Worm (Caenorhabditis elegans): ENCODE results near the gene C25A8.2.

C25A8.2 gene

ce11 chrIV:7039476-7040261, 30.0 kb downstream of the C25A8.2 start, which contains the start of the genes cogc-2 and klp-18:
Gene cogc-2 (minus strand): TSS chrIV:7039580.
Gene klp-18 (plus strand): TSS chrIV:7040211.
- TF ChIP-seq unc-62 (GFP tag; optimal IDR thresholded peaks at IDR 0.05), result no peak

ce11 chrIV:7043430-7043829, 33.8 kb downstream of the C25A8.2 start:
- no peak for TF ChIP-seq unc-62 (GFP tag; optimal IDR thresholded peaks at IDR 0.05)

ce11 chrIV:7044552-7045139, 35.0 kb downstream of the C25A8.2 start, which contains the start of gene tin-9.1:
Gene tin-9.1 (minus strand): TSS chrIV:7044602.
- TF ChIP-seq unc-62 (GFP tag; optimal IDR thresholded peaks at IDR 0.05), result no peak

- no peak for TF ChIP-seq unc-62 (GFP tag; optimal IDR thresholded peaks at IDR 0.05)
Observed at ce11 chrIV:7045362-7045936, 35.8 kb downstream of the C25A8.2 start.

ce11 chrIV:7046641-7047361, 37.2 kb downstream of the C25A8.2 start:
- no peak for TF ChIP-seq unc-62 (GFP tag; optimal IDR thresholded peaks at IDR 0.05)

ce11 chrIV:7047762-7048178, 38.1 kb downstream of the C25A8.2 start:
- no peak for TF ChIP-seq unc-62 (GFP tag; optimal IDR thresholded peaks at IDR 0.05)

- no peak for TF ChIP-seq unc-62 (GFP tag; optimal IDR thresholded peaks at IDR 0.05)
Observed at ce11 chrIV:7048637-7049245, 39.1 kb downstream of the C25A8.2 start.

ce11 chrIV:7049672-7050206, 40.1 kb downstream of the C25A8.2 start, which contains the start of gene nhr-105:
Gene nhr-105 (plus strand): TSS chrIV:7050156.
- no peak for TF ChIP-seq unc-62 (GFP tag; optimal IDR thresholded peaks at IDR 0.05)

ce11 chrIV:7051515-7051914, 41.9 kb downstream of the C25A8.2 start:
- no peak for TF ChIP-seq unc-62 (GFP tag; optimal IDR thresholded peaks at IDR 0.05)

- no peak for TF ChIP-seq unc-62 (GFP tag; optimal IDR thresholded peaks at IDR 0.05)
Observed at ce11 chrIV:7052135-7052534, 42.5 kb downstream of the C25A8.2 start.

- no peak for TF ChIP-seq unc-62 (GFP tag; optimal IDR thresholded peaks at IDR 0.05)
Observed at ce11 chrIV:7057677-7058076, 48.0 kb downstream of the C25A8.2 start, which contains the start of gene srx-50. Gene srx-50 (plus strand): TSS chrIV:7057977.

Measured in whole organism, dauer.